Fruit fly (Drosophila melanogaster) whole organism: ENCODE results near the gene CG4962.

Experiments
- CG8478 ChIP-seq: fragments of >200 bp; optimal IDR thresholded peaks from 2 replicates; lab custom pipeline; 2018; ENCODE audit warnings: inconsistent platforms
- Dll ChIP-seq: fragments of >200 bp; optimal IDR thresholded peaks from 2 replicates; lab custom pipeline; 2017
- EcR ChIP-seq, 2 experiments: fragments of >200 bp; optimal IDR thresholded peaks; 2 replicates each; lab custom pipeline; 2017; ENCODE audit warnings: missing biosample characterization in 2 of 2, missing genetic modification characterization in 2 of 2, missing genetic modification reagents in 2 of 2
- pan ChIP-seq: fragments of >200 bp; optimal IDR thresholded peaks from 2 replicates; lab custom pipeline; 2017
- psq ChIP-seq: fragments of >200 bp; optimal IDR thresholded peaks from 2 replicates; lab custom pipeline; 2017
- usp ChIP-seq: fragments of >200 bp; optimal IDR thresholded peaks from 2 replicates; lab custom pipeline; 2017; ENCODE audit warnings: missing biosample characterization, missing genetic modification characterization, mixed read lengths

Gene CG4962

dm6 chr3L:16301153-16301552 lies 5.8 kb upstream of the CG4962 start, which contains the start of gene CG4982:
CG4982 (plus strand) TSS chr3L:16301453.
- no peak for TF ChIP-seq CG8478 (lab: Kevin White, UChicago)
- TF ChIP-seq pan = no peak
- no peak for TF ChIP-seq usp (GFP tag; lab: Kevin White, UChicago)
- TF ChIP-seq Dll (lab: Kevin White, UChicago) = no peak
- no peak for TF ChIP-seq EcR (GFP tag; optimal IDR thresholded peaks at IDR 0.05; lab: Kevin White, UChicago)
- TF ChIP-seq psq (lab: Kevin White, UChicago) = no peak

dm6 chr3L:16291678-16292077 lies 3.7 kb downstream of the CG4962 start:
- TF ChIP-seq usp (GFP tag; lab: Kevin White, UChicago) (no peak), Dll (lab: Kevin White, UChicago) (no peak), psq (lab: Kevin White, UChicago) (no peak), EcR (GFP tag; optimal IDR thresholded peaks at IDR 0.05; lab: Kevin White, UChicago) (no peak), CG8478 (lab: Kevin White, UChicago) (no peak), pan (no peak)

- TF ChIP-seq psq (lab: Kevin White, UChicago) (no peak), EcR (GFP tag; optimal IDR thresholded peaks at IDR 0.05; lab: Kevin White, UChicago) (no peak), CG8478 (lab: Kevin White, UChicago) (no peak), pan (no peak), Dll (lab: Kevin White, UChicago) (no peak), usp (GFP tag; lab: Kevin White, UChicago) (no peak)
Observed at dm6 chr3L:16290850-16291249, 4.5 kb downstream of the CG4962 start, which contains the start of gene CG13045. CG13045 (minus strand) TSS chr3L:16290950.

dm6 chr3L:16289067-16289466 lies 6.3 kb downstream of the CG4962 start:
- no peak for TF ChIP-seq usp (GFP tag; lab: Kevin White, UChicago)
- TF ChIP-seq Dll (lab: Kevin White, UChicago) = no peak
- no peak for TF ChIP-seq pan
- no peak for TF ChIP-seq CG8478 (lab: Kevin White, UChicago)
- TF ChIP-seq EcR (GFP tag; optimal IDR thresholded peaks at IDR 0.05; lab: Kevin White, UChicago) = no peak
- no peak for TF ChIP-seq psq (lab: Kevin White, UChicago)

dm6 chr3L:16288322-16288721 lies 7.0 kb downstream of the CG4962 start, which contains the start of gene CG13046:
CG13046 (minus strand) TSS chr3L:16288422.
- TF ChIP-seq Dll (lab: Kevin White, UChicago) (no peak), pan (no peak), psq (lab: Kevin White, UChicago) (no peak), CG8478 (lab: Kevin White, UChicago) (no peak), EcR (GFP tag; optimal IDR thresholded peaks at IDR 0.05; lab: Kevin White, UChicago) (no peak)

dm6 chr3L:16286258-16286657 lies 9.1 kb downstream of the CG4962 start:
- TF ChIP-seq EcR (GFP tag; optimal IDR thresholded peaks at IDR 0.05; lab: Kevin White, UChicago) (no peak), usp (GFP tag; lab: Kevin White, UChicago) (no peak), CG8478 (lab: Kevin White, UChicago) (no peak), Dll (lab: Kevin White, UChicago) (no peak), psq (lab: Kevin White, UChicago) (no peak), pan (no peak)

dm6 chr3L:16285346-16285911 lies 9.9 kb downstream of the CG4962 start, which contains the start of gene CG13047:
CG13047 (minus strand) TSS chr3L:16285396.
- TF ChIP-seq pan = no peak
- no peak for TF ChIP-seq psq (lab: Kevin White, UChicago)
- no peak for TF ChIP-seq EcR (GFP tag; optimal IDR thresholded peaks at IDR 0.05; lab: Kevin White, UChicago)
- no peak for TF ChIP-seq Dll (lab: Kevin White, UChicago)

dm6 chr3L:16283821-16284220 lies 11.5 kb downstream of the CG4962 start, which contains the start of gene CG13048:
CG13048 (minus strand) TSS chr3L:16283921.
- TF ChIP-seq psq (lab: Kevin White, UChicago) (no peak), Dll (lab: Kevin White, UChicago) (no peak), usp (GFP tag; lab: Kevin White, UChicago) (no peak), pan (no peak), EcR (GFP tag; optimal IDR thresholded peaks at IDR 0.05; lab: Kevin White, UChicago) (no peak), CG8478 (lab: Kevin White, UChicago) (no peak)

- no peak for TF ChIP-seq psq (lab: Kevin White, UChicago)
- no peak for TF ChIP-seq EcR (GFP tag; optimal IDR thresholded peaks at IDR 0.05; lab: Kevin White, UChicago)
- TF ChIP-seq usp (GFP tag; lab: Kevin White, UChicago) = no peak
- TF ChIP-seq Dll (lab: Kevin White, UChicago) = no peak
- no peak for TF ChIP-seq CG8478 (lab: Kevin White, UChicago)
- no peak for TF ChIP-seq pan
Observed at dm6 chr3L:16281880-16282556, 13.3 kb downstream of the CG4962 start, which contains the start of gene CG13049. CG13049 (minus strand) TSS chr3L:16281930.

- TF ChIP-seq usp (GFP tag; lab: Kevin White, UChicago) (no peak), EcR (GFP tag; optimal IDR thresholded peaks at IDR 0.05; lab: Kevin White, UChicago) (peak in 1 of 2 experiments; percentile 54)
Observed at dm6 chr3L:16279987-16280454, 15.3 kb downstream of the CG4962 start, which contains the start of gene CG13064. CG13064 (plus strand) TSS chr3L:16280404.

dm6 chr3L:16279171-16279570 lies 16.2 kb downstream of the CG4962 start, which contains the start of gene CG13050:
CG13050 (minus strand) TSS chr3L:16279271.
- TF ChIP-seq CG8478 (lab: Kevin White, UChicago) (no peak), EcR (GFP tag; optimal IDR thresholded peaks at IDR 0.05; lab: Kevin White, UChicago) (no peak), pan (no peak), usp (GFP tag; lab: Kevin White, UChicago) (no peak), psq (lab: Kevin White, UChicago) (no peak), Dll (lab: Kevin White, UChicago) (no peak)
